Worm (Caenorhabditis elegans): ENCODE measurements around the gene H40L08.1.
A peak's percentile ranks its signal among the peaks of the same experiment; 100 is the strongest.

The H40L08.1 gene

DNA sequence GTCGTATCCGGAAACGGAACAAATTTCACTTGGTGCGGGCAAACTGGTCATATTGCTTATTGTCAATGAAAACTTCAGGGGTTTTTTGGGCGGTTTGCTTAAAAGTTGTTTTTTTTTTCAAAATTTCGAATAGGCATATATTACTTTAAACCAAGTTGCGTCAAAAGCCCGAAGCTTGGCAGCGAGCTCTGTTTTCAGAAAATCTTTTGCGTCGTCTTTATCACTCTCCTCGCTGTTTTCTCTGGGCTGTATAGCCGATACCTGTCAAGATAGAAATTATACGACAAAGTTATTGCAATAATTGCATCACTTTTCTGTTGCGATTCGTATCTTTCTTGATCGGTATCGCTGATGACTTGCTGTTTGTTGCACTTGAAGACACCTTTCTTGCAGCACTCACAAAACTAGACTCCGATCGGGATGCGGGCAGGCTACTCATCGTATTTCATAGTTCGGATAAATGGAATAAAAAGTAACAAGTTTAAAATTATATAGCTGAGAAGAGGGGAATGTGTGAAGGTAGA lies 7.8 kb downstream of the H40L08.1 start, which contains the start of the genes H40L08.3 and H40L08.9 (continued):
- no peak for TF ChIP-seq dpl-1 (GFP tag; optimal IDR thresholded peaks at IDR 0.05)
- TF ChIP-seq F44E2.7 (GFP tag; IDR thresholded peaks at IDR 0.05), result no peak
- peak; percentile 30 for TF ChIP-seq nhr-102 (tag; optimal IDR thresholded peaks at IDR 0.05)
- no peak for TF ChIP-seq vab-7 (GFP tag; IDR thresholded peaks at IDR 0.05)
- TF ChIP-seq ceh-28 (tag; optimal IDR thresholded peaks at IDR 0.05), result no peak
- no peak for TF ChIP-seq zip-11 (GFP tag; IDR thresholded peaks at IDR 0.05)
- TF ChIP-seq aha-1 (tag), result no peak
- TF ChIP-seq ceh-44 (GFP tag; IDR thresholded peaks at IDR 0.05), result no peak
- TF ChIP-seq Y48G9A.11 (GFP tag; IDR thresholded peaks at IDR 0.05), result no peak
- no peak for TF ChIP-seq F49E8.2 (tag; optimal IDR thresholded peaks at IDR 0.05; ENCODE audit: borderline replicate concordance)
- TF ChIP-seq tag-97 (GFP tag; IDR thresholded peaks at IDR 0.05), result no peak

DNA sequence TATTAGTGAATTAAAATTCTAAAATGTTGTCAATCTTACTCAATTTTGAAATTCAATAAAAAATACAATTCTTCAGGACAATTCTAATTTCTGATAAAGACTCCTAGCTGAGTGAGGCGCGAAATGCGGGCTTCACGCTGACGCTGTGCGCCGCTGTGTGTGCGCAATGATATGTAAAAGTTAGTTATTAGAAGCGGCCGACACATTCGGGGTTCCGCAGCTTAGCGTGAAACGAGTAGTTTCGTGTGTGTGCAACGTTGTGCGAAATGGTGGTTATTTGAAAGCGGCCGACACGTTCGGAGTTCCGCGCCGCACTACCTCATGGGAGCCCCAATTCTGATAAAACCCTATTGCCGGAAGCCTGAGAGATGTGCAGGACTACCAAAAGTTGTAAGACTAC lies 8.7 kb downstream of the H40L08.1 start:
- no peak for TF ChIP-seq unc-39 (tag; optimal IDR thresholded peaks at IDR 0.05)
- no peak for TF ChIP-seq unc-130 (GFP tag; optimal IDR thresholded peaks at IDR 0.05)
- peak; percentile 53 for TF ChIP-seq aha-1 (tag)
- 0 out of 2 replicates have a peak, but pooled peaks have one; percentile 29 for TF ChIP-seq nhr-42 (GFP tag; IDR thresholded peaks at IDR 0.05)
- 0 out of 2 replicates have a peak, but pooled peaks have one; percentile 10 for TF ChIP-seq saeg-2 (GFP tag; IDR thresholded peaks at IDR 0.05)
- no peak for TF ChIP-seq Y105C5A.15 (GFP tag; IDR thresholded peaks at IDR 0.05)
- TF ChIP-seq daf-8 (GFP tag; IDR thresholded peaks at IDR 0.05), result no peak
- TF ChIP-seq nhr-6 (tag; optimal IDR thresholded peaks at IDR 0.05), result no peak
- TF ChIP-seq egl-43 (GFP tag; IDR thresholded peaks at IDR 0.05), result 0 out of 2 replicates have a peak, but pooled peaks have one; percentile 10
- TF ChIP-seq nhr-76 (tag; optimal IDR thresholded peaks at IDR 0.05), result no peak
- no peak for TF ChIP-seq hif-1 (tag; optimal IDR thresholded peaks at IDR 0.05)
- TF ChIP-seq pha-4 (GFP tag; IDR thresholded peaks at IDR 0.05), result no peak
- no peak for TF ChIP-seq pha-4 (tag; optimal IDR thresholded peaks at IDR 0.05)
- TF ChIP-seq F37D6.2 (tag; optimal IDR thresholded peaks at IDR 0.05), result no peak
- no peak for TF ChIP-seq ces-1 (GFP tag; optimal IDR thresholded peaks at IDR 0.05)
- no peak for TF ChIP-seq spr-3 (GFP tag; optimal IDR thresholded peaks at IDR 0.05)
- TF ChIP-seq lin-13 (GFP tag; optimal IDR thresholded peaks at IDR 0.05), result no peak
- peak; percentile 33; the same call in 1 of the 2 replicates for TF ChIP-seq hmg-1.1 (GFP tag; IDR thresholded peaks at IDR 0.05)
- TF ChIP-seq zag-1 (tag; optimal IDR thresholded peaks at IDR 0.05), result no peak
- no peak for TF ChIP-seq nhr-111 (GFP tag; optimal IDR thresholded peaks at IDR 0.05)
- no peak for TF ChIP-seq cey-2 (tag; optimal IDR thresholded peaks at IDR 0.05; ENCODE audit: borderline replicate concordance, insufficient read depth)
- no peak for TF ChIP-seq tra-1 (GFP tag; IDR thresholded peaks at IDR 0.05)

DNA sequence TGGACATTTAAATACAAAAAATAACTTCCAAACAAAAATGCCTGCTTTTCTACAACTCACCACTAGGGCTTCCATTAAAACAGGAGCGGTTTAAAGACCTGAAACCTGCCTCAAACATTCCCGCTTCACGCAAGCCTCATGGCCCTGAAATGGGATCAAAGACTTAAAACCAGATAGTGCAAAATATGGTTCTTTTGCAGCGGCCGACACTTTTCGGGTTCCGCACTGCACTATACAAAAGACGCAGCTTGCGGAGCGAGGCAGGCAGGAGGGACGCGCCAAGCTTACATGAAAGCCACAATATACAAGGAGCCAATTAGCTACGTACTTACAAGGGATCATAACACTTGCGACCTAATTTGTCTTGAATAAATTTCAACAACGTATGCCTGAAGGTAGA lies 10.4 kb downstream of the H40L08.1 start:
- TF ChIP-seq arid-1 (GFP tag; conservative IDR thresholded peaks at IDR 0.05), result no peak
- TF ChIP-seq mes-2 (tag; optimal IDR thresholded peaks at IDR 0.05; ENCODE audit: poor library complexity, severe bottlenecking), result peak; percentile 34
- no peak for TF ChIP-seq dmd-6 (GFP tag; IDR thresholded peaks at IDR 0.05)
- TF ChIP-seq snpc-4 (tag; optimal IDR thresholded peaks at IDR 0.05), result peak; percentile 47

DNA sequence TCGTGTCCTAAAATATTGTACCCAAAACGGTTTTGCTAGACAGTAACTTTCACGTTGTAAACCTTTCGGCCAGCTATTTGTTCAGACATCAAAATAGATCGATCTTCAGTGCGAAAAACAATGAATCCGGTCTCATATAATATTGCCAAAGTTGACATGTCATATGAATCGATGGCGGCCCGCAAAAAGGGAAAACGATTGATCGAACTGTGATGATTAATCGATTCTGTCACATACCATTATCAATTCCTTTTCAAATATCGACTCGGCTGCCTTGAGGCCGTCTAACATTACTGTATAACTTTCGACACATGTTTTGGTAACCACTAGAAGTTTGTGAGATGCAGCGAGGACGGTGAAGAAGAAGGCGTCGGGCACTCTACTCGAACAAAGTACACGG lies 11.0 kb downstream of the H40L08.1 start:
- TF ChIP-seq nhr-25 (tag; optimal IDR thresholded peaks at IDR 0.05; ENCODE audit: borderline replicate concordance, insufficient read depth), result peak; percentile 22
- peak; percentile 21 for TF ChIP-seq ceh-28 (tag; optimal IDR thresholded peaks at IDR 0.05)
- 0 out of 2 replicates have a peak, but pooled peaks have one; percentile 17 for TF ChIP-seq dmd-6 (GFP tag; IDR thresholded peaks at IDR 0.05)
- peak in 1 of 2 experiments; percentile 99 for TF ChIP-seq unc-62 (GFP tag; optimal IDR thresholded peaks at IDR 0.05 in 1 of 2)
- TF ChIP-seq unc-62 (tag; optimal IDR thresholded peaks at IDR 0.05), result no peak
- TF ChIP-seq hlh-30 (tag; optimal IDR thresholded peaks at IDR 0.05; ENCODE audit: insufficient read depth), result peak; percentile 35
- peak; percentile 35 for TF ChIP-seq mxl-3 (GFP tag; optimal IDR thresholded peaks at IDR 0.05)
- TF ChIP-seq madf-9 (GFP tag; conservative IDR thresholded peaks at IDR 0.05), result no peak
- peak; percentile 28 for TF ChIP-seq nhr-28 (tag; optimal IDR thresholded peaks at IDR 0.05)
- TF ChIP-seq set-16 (GFP tag; IDR thresholded peaks at IDR 0.05), result no peak
- TF ChIP-seq aha-1 (tag), result peak; percentile 2
- peak; percentile 54 for TF ChIP-seq hlh-11 (tag; optimal IDR thresholded peaks at IDR 0.05)

Data from whole organism, L4 larva.